Worm (Caenorhabditis elegans): ENCODE measurements around the gene C04E7.1.

ce11 chrX:357792-358191, at the start of gene C04E7.1:
- TF ChIP-seq him-1 (tag; optimal IDR thresholded peaks at IDR 0.05) (no peak), W03F9.2 (tag; optimal IDR thresholded peaks at IDR 0.05) (no peak)

Measured in whole organism, L4/young adult.